Worm (Caenorhabditis elegans): ENCODE measurements around the gene col-148.
A peak's percentile ranks its signal among the peaks of the same experiment; 100 is the strongest.

Gene col-148

ce11 chrV:10277579-10277978, 36.0 kb downstream of the col-148 start, which contains the start of gene lys-1 (continued):
- TF ChIP-seq ZK337.2 (GFP tag; IDR thresholded peaks at IDR 0.05), result no peak
- TF ChIP-seq daf-12 (tag; optimal IDR thresholded peaks at IDR 0.05), result no peak
- TF ChIP-seq R02D3.7 (tag; optimal IDR thresholded peaks at IDR 0.05), result no peak
- no peak for TF ChIP-seq rbr-2 (tag; optimal IDR thresholded peaks at IDR 0.05)
- TF ChIP-seq jun-1 (tag; optimal IDR thresholded peaks at IDR 0.05), result no peak
- no peak for TF ChIP-seq ztf-7 (tag; optimal IDR thresholded peaks at IDR 0.05)
- TF ChIP-seq lsy-2 (tag; optimal IDR thresholded peaks at IDR 0.05), result no peak
- no peak for TF ChIP-seq cey-2 (tag; optimal IDR thresholded peaks at IDR 0.05; ENCODE audit: borderline replicate concordance, insufficient read depth)
- no peak for TF ChIP-seq aly-2 (tag; optimal IDR thresholded peaks at IDR 0.05)
- no peak for TF ChIP-seq zip-2 (tag; optimal IDR thresholded peaks at IDR 0.05)
- no peak for TF ChIP-seq ceh-82 (tag; optimal IDR thresholded peaks at IDR 0.05)
- no peak for TF ChIP-seq unc-130 (GFP tag; optimal IDR thresholded peaks at IDR 0.05)
- TF ChIP-seq snpc-1.2 (GFP tag; IDR thresholded peaks at IDR 0.05), result no peak
- no peak for TF ChIP-seq hlh-30 (tag; optimal IDR thresholded peaks at IDR 0.05; ENCODE audit: insufficient read depth)
- TF ChIP-seq dmd-6 (GFP tag; IDR thresholded peaks at IDR 0.05), result peak; percentile 55
- no peak for TF ChIP-seq dpl-1 (GFP tag; optimal IDR thresholded peaks at IDR 0.05)
- no peak for TF ChIP-seq ama-1 (optimal IDR thresholded peaks at IDR 0.05)
- TF ChIP-seq saeg-2 (GFP tag; IDR thresholded peaks at IDR 0.05), result no peak

DNA sequence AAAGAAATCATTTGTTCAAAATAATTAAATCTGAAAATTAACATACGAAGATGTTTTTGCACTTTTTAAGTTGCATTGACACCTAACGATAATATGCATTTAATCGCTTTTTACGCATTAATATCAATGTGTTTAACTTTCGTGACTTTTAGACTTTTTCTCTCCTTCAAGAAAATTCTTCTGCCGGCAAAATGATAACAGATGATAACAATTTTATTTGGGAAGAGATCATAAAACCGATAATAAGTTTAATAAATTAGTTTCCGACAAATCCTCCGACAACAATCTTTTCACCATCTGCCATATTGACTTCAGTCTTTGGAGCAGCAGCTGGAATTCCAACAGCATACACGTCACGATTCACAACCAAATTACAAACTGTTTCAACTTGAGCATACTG, 38.6 kb downstream of the col-148 start:
- TF ChIP-seq ces-1 (GFP tag; optimal IDR thresholded peaks at IDR 0.05) (no peak), F44E2.7 (GFP tag; IDR thresholded peaks at IDR 0.05) (no peak), dmd-9 (GFP tag; IDR thresholded peaks at IDR 0.05) (no peak), ceh-62 (tag; optimal IDR thresholded peaks at IDR 0.05) (no peak), hlh-11 (tag; optimal IDR thresholded peaks at IDR 0.05) (peak; percentile 46), hif-1 (tag; optimal IDR thresholded peaks at IDR 0.05) (peak in 1 of 2 experiments; percentile 18), dve-1 (tag; optimal IDR thresholded peaks at IDR 0.05; ENCODE audit: insufficient read depth) (peak; percentile 83), zfp-2 (tag; optimal IDR thresholded peaks at IDR 0.05) (no peak), ceh-32 (tag; optimal IDR thresholded peaks at IDR 0.05; ENCODE audit: poor library complexity) (no peak), daf-16 (GFP tag; optimal IDR thresholded peaks at IDR 0.05) (no peak), daf-16 (tag; optimal IDR thresholded peaks at IDR 0.05) (peak; percentile 88), ztf-11 (tag; optimal IDR thresholded peaks at IDR 0.05) (no peak), F49E8.2 (tag; optimal IDR thresholded peaks at IDR 0.05; ENCODE audit: borderline replicate concordance) (no peak), egl-43 (GFP tag; IDR thresholded peaks at IDR 0.05) (no peak), aha-1 (tag) (no peak), F26F4.8 (GFP tag; conservative IDR thresholded peaks at IDR 0.05) (no peak), dmd-6 (GFP tag; IDR thresholded peaks at IDR 0.05) (peak; percentile 63), ceh-28 (tag; optimal IDR thresholded peaks at IDR 0.05) (no peak), ama-1 (optimal IDR thresholded peaks at IDR 0.05) (no peak), Y105C5A.15 (GFP tag; IDR thresholded peaks at IDR 0.05) (no peak), lin-29 (GFP tag; IDR thresholded peaks at IDR 0.05) (no peak), zfp-3 (GFP tag; conservative IDR thresholded peaks at IDR 0.05) (no peak), Y48G9A.11 (GFP tag; IDR thresholded peaks at IDR 0.05) (no peak), lin-1 (GFP tag; IDR thresholded peaks at IDR 0.05) (no peak), lin-15B (tag; optimal IDR thresholded peaks at IDR 0.05) (no peak), php-3 (GFP tag; IDR thresholded peaks at IDR 0.05) (peak; percentile 82), zip-11 (GFP tag; IDR thresholded peaks at IDR 0.05) (no peak), fos-1 (tag; optimal IDR thresholded peaks at IDR 0.05) (no peak), nhr-28 (tag; optimal IDR thresholded peaks at IDR 0.05) (peak; percentile 70), saeg-2 (GFP tag; IDR thresholded peaks at IDR 0.05) (no peak), cey-2 (tag; optimal IDR thresholded peaks at IDR 0.05; ENCODE audit: borderline replicate concordance, insufficient read depth) (no peak), pqm-1 (tag; optimal IDR thresholded peaks at IDR 0.05) (peak; percentile 69), mes-2 (tag; optimal IDR thresholded peaks at IDR 0.05; ENCODE audit: poor library complexity, severe bottlenecking) (no peak), T26A8.4 (GFP tag; IDR thresholded peaks at IDR 0.05) (no peak), nhr-77 (tag; optimal IDR thresholded peaks at IDR 0.05) (peak; percentile 28), tra-1 (GFP tag; IDR thresholded peaks at IDR 0.05) (no peak), mxl-3 (GFP tag; optimal IDR thresholded peaks at IDR 0.05) (no peak), zip-2 (tag; optimal IDR thresholded peaks at IDR 0.05) (no peak)

Data from whole organism, L4 larva.